Fruit fly (Drosophila melanogaster) whole organism: ENCODE results near the gene CG12231.

Source experiments
- EcR ChIP-seq, 2 experiments: fragments of >200 bp; optimal IDR thresholded peaks; 2 replicates each; lab custom pipeline; 2017; ENCODE audit warnings: missing biosample characterization in 2 of 2, missing genetic modification characterization in 2 of 2, missing genetic modification reagents in 2 of 2
- pan ChIP-seq: fragments of >200 bp; optimal IDR thresholded peaks from 2 replicates; lab custom pipeline; 2017
- usp ChIP-seq: fragments of >200 bp; optimal IDR thresholded peaks from 2 replicates; lab custom pipeline; 2017; ENCODE audit warnings: missing biosample characterization, missing genetic modification characterization, mixed read lengths

DNA sequence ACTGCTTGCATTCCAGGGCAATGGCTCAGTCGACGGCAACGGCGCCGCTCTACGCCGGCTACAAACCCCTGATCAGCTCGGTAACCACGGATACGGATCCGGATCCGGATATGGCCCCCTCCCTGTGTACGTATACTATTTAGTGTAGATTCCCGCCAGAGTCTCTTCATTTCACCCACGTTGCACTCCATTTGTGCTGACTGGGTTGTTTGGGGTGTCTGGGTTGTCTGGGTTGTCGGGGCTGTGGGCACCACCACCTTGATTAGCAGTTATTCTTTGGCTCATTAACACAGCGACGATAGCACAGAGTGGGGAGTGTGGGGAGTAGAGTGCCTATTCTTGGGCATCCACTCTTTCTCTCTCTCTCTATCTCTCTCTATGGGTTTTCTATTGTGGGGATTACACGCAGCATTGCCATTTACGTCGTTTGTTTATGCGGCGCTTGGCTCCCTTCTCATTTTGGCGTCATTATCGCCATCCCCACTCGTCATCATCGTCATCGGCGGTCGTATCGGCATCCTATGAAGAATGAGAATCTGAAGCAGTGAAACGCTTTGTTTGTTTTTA lies 32.7 kb downstream of the CG12231 start:
- TF ChIP-seq EcR (GFP tag; optimal IDR thresholded peaks at IDR 0.05; lab: Kevin White, UChicago) (no peak), pan (lab: Kevin White, UChicago) (no peak), usp (no peak)
